Fruit fly (Drosophila melanogaster) whole organism, embryonic: Measurements from ENCODE around the gene CG5050.

ENCODE experiments used
- BtbVII ChIP-seq: fragments of 200-800 bp; sonication (Bioruptor generic); optimal IDR thresholded peaks from 3 replicates; lab custom pipeline; 2017; ENCODE audit warnings: missing biosample characterization, mild to moderate bottlenecking, missing genetic modification characterization
- CG12769 ChIP-seq: fragments of 200-800 bp; sonication (Bioruptor generic); optimal IDR thresholded peaks from 2 replicates; lab custom pipeline; 2019; ENCODE audit warnings: missing biosample characterization, mild to moderate bottlenecking, missing genetic modification characterization, moderate library complexity
- CG14014 ChIP-seq: fragments of 200-800 bp; sonication (Bioruptor generic); IDR thresholded peaks from 2 replicates; pipeline ENCODE4 v1.3.6; 2022; ENCODE audit warnings: missing biosample characterization, missing genetic modification characterization
- CG14667 ChIP-seq: fragments of 200-800 bp; sonication (Bioruptor generic); IDR thresholded peaks from 2 replicates; pipeline ENCODE4 v1.3.6; 2022; ENCODE audit warnings: missing biosample characterization, missing genetic modification characterization
- CG14710 ChIP-seq: fragments of 200-800 bp; sonication (Bioruptor generic); optimal IDR thresholded peaks from 3 replicates; lab custom pipeline; 2019; ENCODE audit warnings: missing biosample characterization, mild to moderate bottlenecking, missing genetic modification characterization, moderate library complexity
- CG15011 ChIP-seq: fragments of 200-800 bp; sonication (Bioruptor generic); optimal IDR thresholded peaks from 3 replicates; lab custom pipeline; 2018; ENCODE audit warnings: missing biosample characterization, mild to moderate bottlenecking, missing genetic modification characterization
- CG1529 ChIP-seq: fragments of 200-800 bp; sonication (Bioruptor generic); optimal IDR thresholded peaks from 3 replicates; lab custom pipeline; 2018; ENCODE audit warnings: missing biosample characterization, missing genetic modification characterization
- CG17359 ChIP-seq: fragments of 200-800 bp; sonication (Bioruptor generic); optimal IDR thresholded peaks from 3 replicates; lab custom pipeline; 2018; ENCODE audit warnings: missing biosample characterization, mild to moderate bottlenecking, missing genetic modification characterization, moderate library complexity
- CG2129 ChIP-seq: fragments of 200-800 bp; sonication (Bioruptor generic); IDR thresholded peaks from 2 replicates; pipeline ENCODE4 v1.3.6; 2022; ENCODE audit warnings: missing biosample characterization, missing genetic modification characterization; ENCODE audit not compliant: partially characterized antibody
- CG31441 ChIP-seq: fragments of 200-800 bp; sonication (Bioruptor generic); IDR thresholded peaks from 2 replicates; pipeline ENCODE4 v1.3.6; 2022; ENCODE audit warnings: missing biosample characterization, missing genetic modification characterization
- CG3838 ChIP-seq: fragments of 200-800 bp; sonication (Bioruptor generic); optimal IDR thresholded peaks from 3 replicates; lab custom pipeline; 2016; ENCODE audit warnings: missing biosample characterization, missing genetic modification characterization
- CG6791 ChIP-seq: fragments of 200-800 bp; sonication (Bioruptor generic); IDR thresholded peaks from 3 replicates; pipeline ENCODE4 v1.3.6; 2022; ENCODE audit warnings: missing biosample characterization, missing genetic modification characterization; ENCODE audit not compliant: partially characterized antibody
- CG7372 ChIP-seq: fragments of 200-800 bp; sonication (Bioruptor generic); IDR thresholded peaks from 2 replicates; pipeline ENCODE4 v1.3.6; 2022; ENCODE audit warnings: missing biosample characterization, missing genetic modification characterization
- CG7786 ChIP-seq: fragments of 200-800 bp; sonication (Bioruptor generic); optimal IDR thresholded peaks from 2 replicates; lab custom pipeline; 2016; ENCODE audit warnings: missing biosample characterization, missing genetic modification characterization
- Dfd ChIP-seq, 2 experiments: fragments of >200 bp; optimal IDR thresholded peaks; 2 replicates each; lab custom pipeline; 2017; ENCODE audit warnings: missing biosample characterization in 2 of 2, missing genetic modification characterization in 2 of 2
- Dp ChIP-seq: fragments of 200-800 bp; sonication (Bioruptor generic); optimal IDR thresholded peaks from 2 replicates; lab custom pipeline; 2018; ENCODE audit warnings: missing biosample characterization, mild to moderate bottlenecking, missing genetic modification characterization, moderate library complexity
- HLH3B ChIP-seq: fragments of 200-800 bp; sonication (Bioruptor generic); IDR thresholded peaks from 2 replicates; pipeline ENCODE4 v1.3.6; 2022; ENCODE audit warnings: missing biosample characterization, missing genetic modification characterization
- Hmr ChIP-seq: fragments of 200-800 bp; sonication (Bioruptor generic); optimal IDR thresholded peaks from 3 replicates; lab custom pipeline; 2017; ENCODE audit warnings: mild to moderate bottlenecking, missing biosample characterization, missing genetic modification reagents, missing genetic modification characterization
- Hr51 ChIP-seq, 2 experiments: fragments of 200-800 bp; sonication (Bioruptor generic); optimal IDR thresholded peaks; 2 replicates in 1 of 2; 3 replicates in 1 of 2; lab custom pipeline; 2016 to 2018; ENCODE audit warnings: missing biosample characterization in 2 of 2, missing genetic modification characterization in 2 of 2, mild to moderate bottlenecking in 1 of 2, moderate library complexity in 1 of 2
- Hsf ChIP-seq: fragments of 200-800 bp; sonication (Bioruptor generic); optimal IDR thresholded peaks from 3 replicates; lab custom pipeline; 2016; ENCODE audit warnings: missing biosample characterization, missing genetic modification characterization
- Kr ChIP-seq: fragments of 200-800 bp; sonication (Bioruptor generic); optimal IDR thresholded peaks from 2 replicates; lab custom pipeline; 2017; ENCODE audit warnings: missing biosample characterization, mild to moderate bottlenecking, missing genetic modification characterization
- Lpt ChIP-seq: fragments of >200 bp; optimal IDR thresholded peaks from 2 replicates; lab custom pipeline; 2018; ENCODE audit warnings: missing biosample characterization, missing genetic modification characterization
- Mes4 ChIP-seq: fragments of 200-800 bp; sonication (Bioruptor generic); optimal IDR thresholded peaks from 2 replicates; lab custom pipeline; 2016; ENCODE audit warnings: missing biosample characterization, missing genetic modification characterization
- NK7.1 ChIP-seq: fragments of 200-800 bp; sonication (Bioruptor generic); optimal IDR thresholded peaks from 3 replicates; lab custom pipeline; 2016; ENCODE audit warnings: missing biosample characterization, missing genetic modification characterization
- Nf-YA ChIP-seq: fragments of 200-800 bp; sonication (Bioruptor generic); IDR thresholded peaks from 2 replicates; pipeline ENCODE4 v1.3.6; 2022; ENCODE audit warnings: missing biosample characterization, missing genetic modification characterization
- Pdp1 ChIP-seq, 2 experiments: fragments of 200-800 bp; sonication (Bioruptor generic); optimal IDR thresholded peaks; 3 replicates each; lab custom pipeline; 2016; ENCODE audit warnings: missing biosample characterization in 2 of 2, missing genetic modification characterization in 2 of 2, mild to moderate bottlenecking in 1 of 2, moderate library complexity in 1 of 2
- YL-1 ChIP-seq: fragments of 200-800 bp; sonication (Bioruptor generic); optimal IDR thresholded peaks from 3 replicates; lab custom pipeline; 2017; ENCODE audit warnings: missing biosample characterization, mild to moderate bottlenecking, missing genetic modification characterization
- abd-A ChIP-seq: fragments of 200-800 bp; sonication (Bioruptor generic); optimal IDR thresholded peaks from 3 replicates; lab custom pipeline; 2019; ENCODE audit warnings: missing biosample characterization, mild to moderate bottlenecking, missing genetic modification characterization, moderate library complexity
- ash1 ChIP-seq: fragments of 200-800 bp; sonication (Bioruptor generic); optimal IDR thresholded peaks from 2 replicates; lab custom pipeline; 2018; ENCODE audit warnings: missing biosample characterization, mild to moderate bottlenecking, missing genetic modification characterization
- bab2 ChIP-seq: fragments of 200-800 bp; sonication (Bioruptor generic); optimal IDR thresholded peaks from 2 replicates; lab custom pipeline; 2016; ENCODE audit warnings: missing biosample characterization, missing genetic modification characterization
- cas ChIP-seq: fragments of 200-800 bp; sonication (Bioruptor generic); IDR thresholded peaks from 2 replicates; pipeline ENCODE4 v1.3.6; 2022; ENCODE audit warnings: missing biosample characterization, missing genetic modification characterization
- crol ChIP-seq: fragments of 200-800 bp; sonication (Bioruptor generic); IDR thresholded peaks from 2 replicates; pipeline ENCODE4 v1.3.6; 2022; ENCODE audit warnings: missing biosample characterization, missing genetic modification characterization
- ems ChIP-seq: fragments of 200-800 bp; sonication (Bioruptor generic); optimal IDR thresholded peaks from 3 replicates; lab custom pipeline; 2016; ENCODE audit warnings: missing biosample characterization, missing genetic modification characterization
- fd64A ChIP-seq: fragments of 200-800 bp; sonication (Bioruptor generic); optimal IDR thresholded peaks from 3 replicates; lab custom pipeline; 2018; ENCODE audit warnings: missing biosample characterization, mild to moderate bottlenecking, missing genetic modification characterization
- fu2 ChIP-seq: fragments of 200-800 bp; sonication (Bioruptor generic); optimal IDR thresholded peaks from 2 replicates; lab custom pipeline; 2016; ENCODE audit warnings: missing biosample characterization, missing genetic modification characterization
- gsb ChIP-seq: fragments of 200-800 bp; sonication (Bioruptor generic); IDR thresholded peaks from 2 replicates; pipeline ENCODE4 v1.3.6; 2022; ENCODE audit warnings: missing biosample characterization, missing genetic modification characterization
- hb ChIP-seq: fragments of 200-800 bp; sonication (Bioruptor generic); IDR thresholded peaks from 3 replicates; pipeline ENCODE4 v1.3.6; 2022; ENCODE audit warnings: missing biosample characterization, missing genetic modification characterization; ENCODE audit not compliant: partially characterized antibody
- lab ChIP-seq: fragments of 200-800 bp; sonication (Bioruptor generic); optimal IDR thresholded peaks from 3 replicates; lab custom pipeline; 2017; ENCODE audit warnings: missing biosample characterization, missing genetic modification characterization, mild to moderate bottlenecking, moderate library complexity, missing genetic modification reagents
- luna ChIP-seq: fragments of 200-800 bp; sonication (Bioruptor generic); optimal IDR thresholded peaks from 2 replicates; lab custom pipeline; 2016; ENCODE audit warnings: missing biosample characterization, missing genetic modification characterization
- nau ChIP-seq: fragments of 200-800 bp; sonication (Bioruptor generic); optimal IDR thresholded peaks from 3 replicates; lab custom pipeline; 2017; ENCODE audit warnings: missing biosample characterization, mild to moderate bottlenecking, missing genetic modification characterization, missing genetic modification reagents
- onecut ChIP-seq: fragments of 200-800 bp; sonication (Bioruptor generic); IDR thresholded peaks from 2 replicates; pipeline ENCODE4 v1.3.6; 2022; ENCODE audit warnings: missing biosample characterization, missing genetic modification characterization
- pnt ChIP-seq: fragments of 200-800 bp; sonication (Bioruptor generic); optimal IDR thresholded peaks from 3 replicates; lab custom pipeline; 2016; ENCODE audit warnings: missing biosample characterization, missing genetic modification characterization
- sd ChIP-seq: fragments of 200-800 bp; sonication (Bioruptor generic); optimal IDR thresholded peaks from 3 replicates; lab custom pipeline; 2018; ENCODE audit warnings: missing biosample characterization, mild to moderate bottlenecking, missing genetic modification characterization, moderate library complexity
- sob ChIP-seq: fragments of 200-800 bp; sonication (Bioruptor generic); IDR thresholded peaks from 2 replicates; pipeline ENCODE4 v1.3.6; 2022; ENCODE audit warnings: missing biosample characterization, missing genetic modification characterization
- tap ChIP-seq: fragments of 200-800 bp; optimal IDR thresholded peaks from 3 replicates; lab custom pipeline; 2019; ENCODE audit warnings: missing biosample characterization, mild to moderate bottlenecking, missing genetic modification characterization, moderate library complexity
- tgo ChIP-seq: fragments of 200-800 bp; sonication (Bioruptor generic); IDR thresholded peaks from 3 replicates; pipeline ENCODE4 v1.3.6; 2022; ENCODE audit warnings: missing biosample characterization, missing genetic modification characterization
- wdn ChIP-seq: fragments of 200-800 bp; sonication (Bioruptor generic); IDR thresholded peaks from 2 replicates; pipeline ENCODE4 v1.3.6; 2022; ENCODE audit warnings: missing biosample characterization, missing genetic modification characterization
- z ChIP-seq: fragments of 200-800 bp; sonication (Bioruptor generic); IDR thresholded peaks from 3 replicates; pipeline ENCODE4 v1.3.6; 2022; ENCODE audit warnings: missing biosample characterization, missing genetic modification characterization
- zen ChIP-seq: fragments of 200-800 bp; sonication (Bioruptor generic); optimal IDR thresholded peaks from 3 replicates; lab custom pipeline; 2018; ENCODE audit warnings: missing biosample characterization, mild to moderate bottlenecking, missing genetic modification characterization, moderate library complexity

Gene CG5050

dm6 chr2L:17465915-17466677, 13.4 kb downstream of the CG5050 start (continued):
- TF ChIP-seq CG14667, result peak; percentile 69; the same call in 1 of the 2 replicates
- no peak for TF ChIP-seq ash1
- peak; percentile 77 for TF ChIP-seq pnt (GFP tag; lab: Kevin White, UChicago)
- no peak for TF ChIP-seq z (GFP tag; lab: Robert Waterston, UW)
- TF ChIP-seq zen (tag; lab: Kevin White, UChicago), result no peak
- TF ChIP-seq abd-A (tag; lab: Kevin White, UChicago), result peak; percentile 77
- peak; percentile 52; the same call in 1 of the 2 replicates for TF ChIP-seq cas (GFP tag; lab: Robert Waterston, UW)
- TF ChIP-seq hb (GFP tag; lab: Robert Waterston, UW), result no peak
- no peak for TF ChIP-seq sd
- TF ChIP-seq crol, result peak; percentile 28; the same call in 1 of the 2 replicates
- TF ChIP-seq CG6791 (GFP tag; lab: Robert Waterston, UW), result no peak
- TF ChIP-seq gsb (GFP tag; lab: Robert Waterston, UW), result peak; percentile 57; the same call in 1 of the 2 replicates
- TF ChIP-seq CG2129, result no peak
- TF ChIP-seq CG1529 (GFP tag; lab: Kevin White, UChicago), result peak; percentile 76
- no peak for TF ChIP-seq YL-1 (GFP tag; lab: Kevin White, UChicago)
- peak; percentile 64 for TF ChIP-seq Mes4 (GFP tag; lab: Kevin White, UChicago)
- TF ChIP-seq CG15011, result peak; percentile 41
- no peak for TF ChIP-seq Dfd (GFP tag; optimal IDR thresholded peaks at IDR 0.05; lab: Kevin White, UChicago)
- TF ChIP-seq onecut (GFP tag; lab: Robert Waterston, UW), result no peak
- peak; percentile 58 for TF ChIP-seq fd64A (GFP tag; lab: Kevin White, UChicago)
- TF ChIP-seq tgo (GFP tag; lab: Robert Waterston, UW), result peak; percentile 80
- TF ChIP-seq Nf-YA (GFP tag; lab: Robert Waterston, UW), result peak; percentile 80
- TF ChIP-seq bab2 (GFP tag; lab: Kevin White, UChicago), result peak; percentile 78
- no peak; the same call in none of the 2 replicates for TF ChIP-seq CG31441 (GFP tag; lab: Robert Waterston, UW)
- TF ChIP-seq HLH3B (GFP tag; lab: Robert Waterston, UW), result peak; percentile 87
- peak; percentile 40 for TF ChIP-seq CG3838
- TF ChIP-seq ems, result peak; percentile 70
- peak; percentile 84 for TF ChIP-seq Hsf (GFP tag; lab: Kevin White, UChicago)
- peak; percentile 97 for TF ChIP-seq nau (GFP tag; lab: Kevin White, UChicago)
- TF ChIP-seq fu2, result peak; percentile 61
- peak; percentile 60; the same call in 1 of the 2 replicates for TF ChIP-seq CG14014 (GFP tag; lab: Robert Waterston, UW)
- peak; percentile 79 for TF ChIP-seq Hmr (GFP tag; lab: Kevin White, UChicago)
- peak; percentile 76 for TF ChIP-seq NK7.1 (GFP tag; lab: Kevin White, UChicago)
- no peak for TF ChIP-seq Dp (GFP tag; lab: Kevin White, UChicago)
- TF ChIP-seq tap (tag; lab: Kevin White, UChicago), result peak; percentile 79
- peak; percentile 87 for TF ChIP-seq lab (GFP tag; lab: Kevin White, UChicago)
- TF ChIP-seq CG14710 (tag; lab: Kevin White, UChicago), result peak; percentile 84
- TF ChIP-seq wdn, result peak; percentile 67
- peak; percentile 82 to 83 for TF ChIP-seq Pdp1 (GFP tag; optimal IDR thresholded peaks at IDR 0.05; lab: Kevin White, UChicago)
- no peak for TF ChIP-seq luna (GFP tag; lab: Kevin White, UChicago)
- peak; percentile 64 to 87 for TF ChIP-seq Hr51 (GFP tag; optimal IDR thresholded peaks at IDR 0.05; lab: Kevin White, UChicago)
- peak; percentile 65 for TF ChIP-seq BtbVII (GFP tag; lab: Kevin White, UChicago)
- TF ChIP-seq sob (GFP tag; lab: Robert Waterston, UW), result peak; percentile 81
- TF ChIP-seq Kr (GFP tag; lab: Kevin White, UChicago), result no peak
- peak; percentile 86 for TF ChIP-seq CG12769
- TF ChIP-seq CG7786 (GFP tag; lab: Kevin White, UChicago), result peak; percentile 78
- TF ChIP-seq Lpt (GFP tag; lab: Kevin White, UChicago), result no peak
- peak; percentile 67 for TF ChIP-seq CG7372
- peak; percentile 88 for TF ChIP-seq CG17359 (tag; lab: Kevin White, UChicago)
